Worm (Caenorhabditis elegans) whole organism, midembryonic: ENCODE measurements around the gene slcr-46.1.

Source experiments
- cog-1 ChIP-seq: sonication (generic microtip); optimal IDR thresholded peaks from 2 replicates; lab custom pipeline; 2016; ENCODE audit warnings: missing genetic modification characterization, missing compliant biosample characterization
- flt-1 ChIP-seq: fragments of 200-800 bp; sonication (Bioruptor generic); IDR thresholded peaks from 2 replicates; pipeline ENCODE4 v1.3.6; 2022; ENCODE audit warnings: missing genetic modification characterization, missing compliant biosample characterization
- klf-2 ChIP-seq: fragments of 200-800 bp; sonication (Bioruptor generic); conservative IDR thresholded peaks from 2 replicates; pipeline ENCODE4 v1.3.6; 2022; ENCODE audit warnings: missing genetic modification reagents, missing genetic modification characterization, missing compliant biosample characterization
- ref-1 ChIP-seq: fragments of 200-800 bp; sonication (Bioruptor generic); conservative IDR thresholded peaks from 2 replicates; pipeline ENCODE4 v1.3.6; 2022; ENCODE audit warnings: missing genetic modification reagents, missing genetic modification characterization, missing compliant biosample characterization
- tab-1 ChIP-seq: fragments of 200-800 bp; sonication (Bioruptor generic); IDR thresholded peaks from 2 replicates; pipeline ENCODE4 v1.3.6; 2022; ENCODE audit warnings: missing genetic modification characterization, missing compliant biosample characterization
- ztf-29 ChIP-seq: fragments of 200-800 bp; sonication (Bioruptor generic); IDR thresholded peaks from 2 replicates; pipeline ENCODE4 v1.3.6; 2022; ENCODE audit warnings: missing genetic modification reagents, missing genetic modification characterization, missing compliant biosample characterization

DNA sequence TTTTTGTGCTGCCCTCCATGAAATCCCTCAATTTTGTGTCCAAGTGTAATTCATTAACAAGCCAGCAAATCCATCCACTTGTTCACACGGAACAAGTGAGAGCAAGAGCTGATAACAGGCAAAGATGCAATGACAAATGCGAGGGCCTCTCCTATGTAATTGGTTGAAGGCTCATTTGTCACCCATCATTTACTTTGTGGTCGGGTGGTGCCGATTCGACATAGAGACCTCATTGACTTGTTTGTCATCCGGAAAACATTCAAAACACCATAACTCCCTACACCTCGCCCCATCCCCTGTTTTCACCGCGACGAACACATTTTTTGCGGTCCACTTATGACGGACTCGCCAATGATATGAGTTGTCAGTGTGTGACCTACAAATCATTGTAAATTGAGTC is 19.3 kb downstream of the slcr-46.1 start:
- TF ChIP-seq flt-1, result no peak
- no peak for TF ChIP-seq tab-1 (GFP tag; lab: Robert Waterston, UW)
- no peak for TF ChIP-seq ztf-29 (GFP tag; lab: Robert Waterston, UW)
- no peak for TF ChIP-seq ref-1
- TF ChIP-seq klf-2 (GFP tag; lab: Robert Waterston, UW), result no peak
- no peak for TF ChIP-seq cog-1 (tag; lab: Kevin White, UChicago)
